Comparison of ENCODE assay signal across 2 worm cellular contexts in genomic region chrIII:13694048-13694447, ce11.
TF ChIP-seq lines count a peak whose summit lies in the region.

No protein-coding gene starts in this region.

TF ChIP-seq in whole organism, L1 larva, 84 proteins besides CTCF, POLR2A, EP300 and RAD21 (continued from another document):
- no peak for TF ChIP-seq isw-1 (GFP tag; IDR thresholded peaks at IDR 0.05; lab: Robert Waterston, UW)
- TF ChIP-seq unc-62 (GFP tag; optimal IDR thresholded peaks at IDR 0.05; lab: Kevin White, UChicago): no peak
- no peak for TF ChIP-seq sox-4 (tag; optimal IDR thresholded peaks at IDR 0.05; lab: Kevin White, UChicago)
- no peak for TF ChIP-seq hlh-4 (tag; optimal IDR thresholded peaks at IDR 0.05; lab: Kevin White, UChicago)
- no peak for TF ChIP-seq ceh-63 (GFP tag; optimal IDR thresholded peaks at IDR 0.05; lab: Kevin White, UChicago)
- no peak for TF ChIP-seq ztf-11 (tag; optimal IDR thresholded peaks at IDR 0.05; lab: Kevin White, UChicago)
- TF ChIP-seq dpl-1 (GFP tag; optimal IDR thresholded peaks at IDR 0.05; lab: Kevin White, UChicago): no peak
- TF ChIP-seq lin-15B (tag; optimal IDR thresholded peaks at IDR 0.05; lab: Kevin White, UChicago): no peak
- TF ChIP-seq nhr-20 (tag; optimal IDR thresholded peaks at IDR 0.05; lab: Kevin White, UChicago): peak; percentile 51
- no peak for TF ChIP-seq sptf-1 (tag; optimal IDR thresholded peaks at IDR 0.05; lab: Kevin White, UChicago)
- no peak for TF ChIP-seq unc-98 (GFP tag; IDR thresholded peaks at IDR 0.05; lab: Robert Waterston, UW)
- no peak for TF ChIP-seq mab-9 (GFP tag; IDR thresholded peaks at IDR 0.05; lab: Robert Waterston, UW)
- no peak for TF ChIP-seq aha-1 (tag; optimal IDR thresholded peaks at IDR 0.05; lab: Kevin White, UChicago)
- TF ChIP-seq ces-1 (GFP tag; optimal IDR thresholded peaks at IDR 0.05; lab: Kevin White, UChicago): no peak
- TF ChIP-seq snpc-4 (tag; optimal IDR thresholded peaks at IDR 0.05; lab: Kevin White, UChicago): no peak
- TF ChIP-seq hlh-17 (GFP tag; optimal IDR thresholded peaks at IDR 0.05; lab: Kevin White, UChicago; ENCODE audit: borderline replicate concordance): no peak
- no peak for TF ChIP-seq ztf-4 (tag; optimal IDR thresholded peaks at IDR 0.05; lab: Kevin White, UChicago)
- no peak for TF ChIP-seq egl-13 (tag; optimal IDR thresholded peaks at IDR 0.05; lab: Kevin White, UChicago)
- TF ChIP-seq aly-2 (tag; optimal IDR thresholded peaks at IDR 0.05; lab: Kevin White, UChicago): no peak
- TF ChIP-seq efl-1 (optimal IDR thresholded peaks at IDR 0.05; lab: Kevin White, UChicago): peak; percentile 31 to 33
- peak in 1 of 2 experiments; percentile 80 for TF ChIP-seq efl-1 (GFP tag; optimal IDR thresholded peaks at IDR 0.05 in 1 of 2; lab: Kevin White, UChicago)
- TF ChIP-seq nhr-237 (tag; optimal IDR thresholded peaks at IDR 0.05; lab: Kevin White, UChicago): no peak
- no peak for TF ChIP-seq lin-14 (GFP tag; optimal IDR thresholded peaks at IDR 0.05; lab: Kevin White, UChicago)
- no peak for TF ChIP-seq nhr-12 (tag; optimal IDR thresholded peaks at IDR 0.05; lab: Kevin White, UChicago)
- TF ChIP-seq nhr-19 (GFP tag; conservative IDR thresholded peaks at IDR 0.05; lab: Robert Waterston, UW): no peak
- TF ChIP-seq lsy-2 (tag; optimal IDR thresholded peaks at IDR 0.05; lab: Kevin White, UChicago): peak in 1 of 2 experiments; percentile 59
- no peak for TF ChIP-seq grh-1 (GFP tag; IDR thresholded peaks at IDR 0.05; lab: Robert Waterston, UW)
- peak; percentile 45 for TF ChIP-seq skn-1 (tag; optimal IDR thresholded peaks at IDR 0.05; lab: Kevin White, UChicago)
- no peak for TF ChIP-seq nhr-76 (tag; optimal IDR thresholded peaks at IDR 0.05; lab: Kevin White, UChicago)
- no peak for TF ChIP-seq ceh-90 (tag; optimal IDR thresholded peaks at IDR 0.05; lab: Kevin White, UChicago)
- no peak for TF ChIP-seq tlp-1 (tag; optimal IDR thresholded peaks at IDR 0.05; lab: Kevin White, UChicago)
- no peak for TF ChIP-seq alr-1 (tag; optimal IDR thresholded peaks at IDR 0.05; lab: Kevin White, UChicago; ENCODE audit: borderline replicate concordance)
- TF ChIP-seq mef-2 (tag; optimal IDR thresholded peaks at IDR 0.05; lab: Kevin White, UChicago): no peak
- TF ChIP-seq nhr-84 (tag; optimal IDR thresholded peaks at IDR 0.05; lab: Kevin White, UChicago): no peak
- no peak for TF ChIP-seq C34B4.2 (tag; optimal IDR thresholded peaks at IDR 0.05; lab: Kevin White, UChicago)
- TF ChIP-seq elt-2 (tag; optimal IDR thresholded peaks at IDR 0.05; lab: Kevin White, UChicago): peak; percentile 54
- no peak for TF ChIP-seq ets-5 (GFP tag; IDR thresholded peaks at IDR 0.05; lab: Robert Waterston, UW)
- peak; percentile 58 for TF ChIP-seq snu-23 (GFP tag; optimal IDR thresholded peaks at IDR 0.05; lab: Kevin White, UChicago)
- TF ChIP-seq swsn-7 (tag; optimal IDR thresholded peaks at IDR 0.05; lab: Kevin White, UChicago): peak; percentile 26
- no peak for TF ChIP-seq fkh-10 (GFP tag; optimal IDR thresholded peaks at IDR 0.05; lab: Kevin White, UChicago)
- TF ChIP-seq lin-39 (tag; optimal IDR thresholded peaks at IDR 0.05; lab: Kevin White, UChicago): no peak
- TF ChIP-seq nhr-85 (tag; lab: Kevin White, UChicago): peak; percentile 73
- peak; percentile 24 for TF ChIP-seq mep-1 (tag; optimal IDR thresholded peaks at IDR 0.05; lab: Kevin White, UChicago)
- TF ChIP-seq zip-4 (GFP tag; optimal IDR thresholded peaks at IDR 0.05; lab: Kevin White, UChicago): no peak
- no peak for TF ChIP-seq Y116A8C.19 (tag; optimal IDR thresholded peaks at IDR 0.05; lab: Kevin White, UChicago; ENCODE audit: borderline replicate concordance)
- TF ChIP-seq nhr-77 (tag; optimal IDR thresholded peaks at IDR 0.05; lab: Kevin White, UChicago): peak; percentile 17
- TF ChIP-seq C16A3.4 (tag; optimal IDR thresholded peaks at IDR 0.05; lab: Kevin White, UChicago): peak; percentile 22
TF ChIP-seq in whole organism, L1 larva: peak in this region for 22.

TF ChIP-seq in whole organism, L4 larva, 104 proteins besides CTCF, POLR2A, EP300 and RAD21 (continued from another document):
- 0 out of 2 replicates have a peak, but pooled peaks have one; percentile 40 for TF ChIP-seq pha-4 (GFP tag; IDR thresholded peaks at IDR 0.05; lab: Robert Waterston, UW)
- peak; percentile 36 for TF ChIP-seq pha-4 (tag; optimal IDR thresholded peaks at IDR 0.05; lab: Kevin White, UChicago)
- TF ChIP-seq mxl-3 (GFP tag; optimal IDR thresholded peaks at IDR 0.05; lab: Kevin White, UChicago): peak; percentile 77
- TF ChIP-seq T26A8.4 (GFP tag; IDR thresholded peaks at IDR 0.05; lab: Robert Waterston, UW): 0 out of 2 replicates have a peak, but pooled peaks have one; percentile 31
- TF ChIP-seq ztf-11 (tag; optimal IDR thresholded peaks at IDR 0.05; lab: Kevin White, UChicago): no peak
- no peak for TF ChIP-seq ZK546.5 (tag; optimal IDR thresholded peaks at IDR 0.05; lab: Kevin White, UChicago)
